Worm (Caenorhabditis elegans): ENCODE data around the gene B0334.4.
A peak's percentile ranks its signal among the peaks of the same experiment; 100 is the strongest.

B0334.4 gene

ce11 chrII:11545299-11545951 is 49.9 kb downstream of the B0334.4 start, which contains the start of gene dnj-13 (continued):
- TF ChIP-seq lin-39 (tag; optimal IDR thresholded peaks at IDR 0.05), result peak; percentile 77
- peak; percentile 77 for TF ChIP-seq fkh-10 (GFP tag; optimal IDR thresholded peaks at IDR 0.05)
- peak; percentile 94 for TF ChIP-seq jun-1 (tag; optimal IDR thresholded peaks at IDR 0.05)
- TF ChIP-seq dpl-1 (GFP tag; optimal IDR thresholded peaks at IDR 0.05), result peak; percentile 74 to 81 (median 79)
- peak; percentile 93 for TF ChIP-seq skn-1 (tag; optimal IDR thresholded peaks at IDR 0.05)
- TF ChIP-seq ceh-63 (GFP tag; optimal IDR thresholded peaks at IDR 0.05), result no peak
- peak; percentile 98 for TF ChIP-seq egl-13 (tag; optimal IDR thresholded peaks at IDR 0.05)
- TF ChIP-seq ceh-88 (GFP tag; IDR thresholded peaks at IDR 0.05), result peak; percentile 92
- peak; percentile 10 for TF ChIP-seq unc-30 (tag; optimal IDR thresholded peaks at IDR 0.05)
- peak; percentile 30 for TF ChIP-seq ceh-90 (tag; optimal IDR thresholded peaks at IDR 0.05)
- TF ChIP-seq aly-2 (tag; optimal IDR thresholded peaks at IDR 0.05), result peak; percentile 74
- peak; percentile 98 for TF ChIP-seq nhr-85 (tag)
- TF ChIP-seq nhr-12 (tag; optimal IDR thresholded peaks at IDR 0.05), result no peak
- TF ChIP-seq vab-15 (tag; optimal IDR thresholded peaks at IDR 0.05), result peak; percentile 67
- peak; percentile 91 for TF ChIP-seq C16A3.4 (tag; optimal IDR thresholded peaks at IDR 0.05)
- TF ChIP-seq lin-13 (GFP tag; optimal IDR thresholded peaks at IDR 0.05), result peak; percentile 93
- peak; percentile 98 for TF ChIP-seq nhr-47 (tag; optimal IDR thresholded peaks at IDR 0.05)
- TF ChIP-seq sup-37 (GFP tag; optimal IDR thresholded peaks at IDR 0.05), result peak; percentile 87
- TF ChIP-seq efl-1 (optimal IDR thresholded peaks at IDR 0.05), result peak; percentile 80 to 83
- TF ChIP-seq efl-1 (GFP tag; optimal IDR thresholded peaks at IDR 0.05 in 1 of 2), result peak; percentile 75 to 98
- peak; percentile 85 to 89 for TF ChIP-seq lin-35 (GFP tag; optimal IDR thresholded peaks at IDR 0.05)
- TF ChIP-seq mab-9 (GFP tag; IDR thresholded peaks at IDR 0.05), result peak; percentile 96
- TF ChIP-seq mep-1 (tag; optimal IDR thresholded peaks at IDR 0.05), result peak; percentile 98
- TF ChIP-seq zip-4 (GFP tag; optimal IDR thresholded peaks at IDR 0.05), result peak; percentile 93
- peak; percentile 64 for TF ChIP-seq nhr-76 (tag; optimal IDR thresholded peaks at IDR 0.05)
- peak; percentile 27 for TF ChIP-seq F16B12.6 (tag; optimal IDR thresholded peaks at IDR 0.05)
- TF ChIP-seq ceh-8 (GFP tag; optimal IDR thresholded peaks at IDR 0.05), result peak; percentile 91
- TF ChIP-seq hpl-2 (GFP tag; optimal IDR thresholded peaks at IDR 0.05), result peak; percentile 22
- no peak for TF ChIP-seq nhr-28 (tag; optimal IDR thresholded peaks at IDR 0.05)
- peak; percentile 50 for TF ChIP-seq C34B4.2 (tag; optimal IDR thresholded peaks at IDR 0.05)
- TF ChIP-seq nhr-11 (tag; optimal IDR thresholded peaks at IDR 0.05), result peak; percentile 78
- peak in 1 of 2 experiments; percentile 92 for TF ChIP-seq mdl-1 (tag; optimal IDR thresholded peaks at IDR 0.05)
- peak; percentile 92 to 97 (median 94) for TF ChIP-seq ceh-82 (tag; optimal IDR thresholded peaks at IDR 0.05)
- TF ChIP-seq dsc-1 (tag; optimal IDR thresholded peaks at IDR 0.05), result peak; percentile 99
- peak; percentile 98 for TF ChIP-seq nhr-71 (tag; optimal IDR thresholded peaks at IDR 0.05)
- peak; percentile 84 for TF ChIP-seq lin-15B (tag; optimal IDR thresholded peaks at IDR 0.05)
- peak; percentile 99 for TF ChIP-seq nhr-20 (tag; optimal IDR thresholded peaks at IDR 0.05)
- no peak for TF ChIP-seq zag-1 (tag; optimal IDR thresholded peaks at IDR 0.05)
- TF ChIP-seq pqm-1 (tag; optimal IDR thresholded peaks at IDR 0.05), result no peak
- TF ChIP-seq lsy-2 (tag; optimal IDR thresholded peaks at IDR 0.05), result peak; percentile 91
- peak; percentile 62 for TF ChIP-seq efl-3 (GFP tag; optimal IDR thresholded peaks at IDR 0.05)
- TF ChIP-seq fkh-4 (tag; optimal IDR thresholded peaks at IDR 0.05; ENCODE audit: borderline replicate concordance), result peak; percentile 55
- no peak for TF ChIP-seq unc-62 (GFP tag; optimal IDR thresholded peaks at IDR 0.05)
- peak; percentile 86 for TF ChIP-seq C04F5.9 (tag; optimal IDR thresholded peaks at IDR 0.05)
- TF ChIP-seq rnt-1 (tag; optimal IDR thresholded peaks at IDR 0.05), result peak; percentile 88
- peak; percentile 80 for TF ChIP-seq aha-1 (tag; optimal IDR thresholded peaks at IDR 0.05)
- peak; percentile 96 for TF ChIP-seq xbp-1 (tag; optimal IDR thresholded peaks at IDR 0.05)
- TF ChIP-seq alr-1 (tag; optimal IDR thresholded peaks at IDR 0.05; ENCODE audit: borderline replicate concordance), result no peak
- peak; percentile 83 for TF ChIP-seq sox-4 (tag; optimal IDR thresholded peaks at IDR 0.05)
- TF ChIP-seq ces-1 (GFP tag; optimal IDR thresholded peaks at IDR 0.05), result no peak
- TF ChIP-seq snu-23 (GFP tag; optimal IDR thresholded peaks at IDR 0.05), result peak; percentile 100
- peak; percentile 98 for TF ChIP-seq nhr-90 (tag; optimal IDR thresholded peaks at IDR 0.05; ENCODE audit: poor library complexity)

Measured in whole organism, L1 larva.